Fruit fly (Drosophila melanogaster) whole organism, prepupa: ENCODE data around the gene Pfas.

Experiments used
- Blimp-1 ChIP-seq: fragments of 200-800 bp; sonication (Bioruptor generic); optimal IDR thresholded peaks from 3 replicates; lab custom pipeline; 2017; ENCODE audit warnings: missing biosample characterization, missing genetic modification characterization, mild to moderate bottlenecking, moderate library complexity, missing genetic modification reagents
- CG10631 ChIP-seq: fragments of 200-800 bp; sonication (Bioruptor generic); optimal IDR thresholded peaks from 2 replicates; lab custom pipeline; 2016; ENCODE audit warnings: missing biosample characterization, missing genetic modification characterization
- CG10669 ChIP-seq: fragments of 200-800 bp; sonication (Bioruptor generic); optimal IDR thresholded peaks from 3 replicates; lab custom pipeline; 2018; ENCODE audit warnings: missing biosample characterization, mild to moderate bottlenecking, missing genetic modification characterization, moderate library complexity
- CG11294 ChIP-seq: fragments of 200-800 bp; sonication (Bioruptor generic); IDR thresholded peaks from 2 replicates; pipeline ENCODE4 v1.3.6; 2022; ENCODE audit warnings: missing biosample characterization, missing genetic modification characterization
- CG11762 ChIP-seq: fragments of 200-800 bp; sonication (Bioruptor generic); optimal IDR thresholded peaks from 3 replicates; lab custom pipeline; 2016; ENCODE audit warnings: missing biosample characterization, missing genetic modification characterization; ENCODE audit not compliant: insufficient read depth
- CG11902 ChIP-seq: fragments of 200-800 bp; sonication (Bioruptor generic); optimal IDR thresholded peaks from 3 replicates; lab custom pipeline; 2016; ENCODE audit warnings: missing biosample characterization, missing genetic modification characterization
- CG1621 ChIP-seq: fragments of 200-800 bp; sonication (Bioruptor generic); optimal IDR thresholded peaks from 3 replicates; lab custom pipeline; 2018; ENCODE audit warnings: missing biosample characterization, mild to moderate bottlenecking, missing genetic modification characterization
- CG3032 ChIP-seq: fragments of 200-800 bp; optimal IDR thresholded peaks from 2 replicates; lab custom pipeline; 2019; ENCODE audit warnings: missing biosample characterization, mild to moderate bottlenecking, missing genetic modification characterization, moderate library complexity
- CG31627 ChIP-seq: fragments of 200-800 bp; sonication (Bioruptor generic); optimal IDR thresholded peaks from 3 replicates; lab custom pipeline; 2016; ENCODE audit warnings: missing biosample characterization, missing genetic modification characterization
- CG32006 ChIP-seq: fragments of 200-800 bp; sonication (Bioruptor generic); optimal IDR thresholded peaks from 3 replicates; lab custom pipeline; 2017; ENCODE audit warnings: missing biosample characterization, mild to moderate bottlenecking, missing genetic modification characterization
- CG34406 ChIP-seq: fragments of 200-800 bp; sonication (Bioruptor generic); optimal IDR thresholded peaks from 3 replicates; lab custom pipeline; 2016; ENCODE audit warnings: missing biosample characterization, missing genetic modification characterization
- CG3919 ChIP-seq: fragments of 200-800 bp; sonication (Bioruptor generic); optimal IDR thresholded peaks from 3 replicates; lab custom pipeline; 2016; ENCODE audit warnings: missing biosample characterization, missing genetic modification characterization
- CG6163 ChIP-seq: fragments of 200-800 bp; sonication (Bioruptor generic); IDR thresholded peaks from 3 replicates; pipeline ENCODE4 v1.3.6; 2022; ENCODE audit warnings: missing biosample characterization, missing genetic modification characterization
- CG6792 ChIP-seq: fragments of 200-800 bp; sonication (Bioruptor generic); optimal IDR thresholded peaks from 3 replicates; lab custom pipeline; 2016; ENCODE audit warnings: missing biosample characterization, missing genetic modification characterization
- CG6854 ChIP-seq: fragments of 200-800 bp; sonication (Bioruptor generic); optimal IDR thresholded peaks from 2 replicates; lab custom pipeline; 2017; ENCODE audit warnings: missing biosample characterization, mild to moderate bottlenecking, missing genetic modification characterization
- CG7368 ChIP-seq: fragments of 200-800 bp; sonication (Bioruptor generic); optimal IDR thresholded peaks from 3 replicates; lab custom pipeline; 2016; ENCODE audit warnings: missing biosample characterization, missing genetic modification characterization
- CG8119 ChIP-seq: fragments of 200-800 bp; sonication (Bioruptor generic); IDR thresholded peaks from 3 replicates; pipeline ENCODE4 v1.3.6; 2022; ENCODE audit warnings: missing biosample characterization, missing genetic modification characterization
- CG8632 ChIP-seq: fragments of 200-800 bp; sonication (Bioruptor generic); optimal IDR thresholded peaks from 3 replicates; lab custom pipeline; 2016; ENCODE audit warnings: missing biosample characterization, missing genetic modification characterization
- Eip75B ChIP-seq: fragments of 200-800 bp; sonication (Bioruptor generic); optimal IDR thresholded peaks from 3 replicates; lab custom pipeline; 2016; ENCODE audit warnings: missing biosample characterization, missing genetic modification characterization
- Eip93F ChIP-seq: fragments of 200-800 bp; sonication (Bioruptor generic); optimal IDR thresholded peaks from 2 replicates; lab custom pipeline; 2016; ENCODE audit warnings: missing biosample characterization, mild to moderate bottlenecking, missing genetic modification characterization
- Ets21C ChIP-seq: fragments of 200-800 bp; sonication (Bioruptor generic); optimal IDR thresholded peaks from 3 replicates; lab custom pipeline; 2016; ENCODE audit warnings: missing biosample characterization, missing genetic modification characterization
- Ets96B ChIP-seq: fragments of 200-800 bp; optimal IDR thresholded peaks from 2 replicates; lab custom pipeline; 2019; ENCODE audit warnings: missing biosample characterization, mild to moderate bottlenecking, missing genetic modification characterization, moderate library complexity
- Gug ChIP-seq: fragments of 200-800 bp; sonication (Bioruptor generic); IDR thresholded peaks from 2 replicates; pipeline ENCODE4 v1.3.6; 2022; ENCODE audit warnings: missing biosample characterization, missing genetic modification characterization
- Hr39 ChIP-seq: fragments of 200-800 bp; sonication (Bioruptor generic); optimal IDR thresholded peaks from 2 replicates; lab custom pipeline; 2016; ENCODE audit warnings: missing biosample characterization, missing genetic modification characterization
- Lpt ChIP-seq: fragments of 200-800 bp; sonication (Bioruptor generic); optimal IDR thresholded peaks from 3 replicates; lab custom pipeline; 2016; ENCODE audit warnings: missing biosample characterization, missing genetic modification characterization
- OdsH ChIP-seq: fragments of 200-800 bp; sonication (Bioruptor generic); optimal IDR thresholded peaks from 3 replicates; lab custom pipeline; 2016; ENCODE audit warnings: missing biosample characterization, missing genetic modification characterization
- Smox ChIP-seq: fragments of 200-800 bp; sonication (Bioruptor generic); optimal IDR thresholded peaks from 3 replicates; lab custom pipeline; 2016; ENCODE audit warnings: missing biosample characterization, missing genetic modification characterization
- Sox14 ChIP-seq: fragments of 200-800 bp; sonication (Bioruptor generic); optimal IDR thresholded peaks from 3 replicates; lab custom pipeline; 2016; ENCODE audit warnings: missing biosample characterization, missing genetic modification characterization
- Sox15 ChIP-seq: fragments of 200-800 bp; sonication (Bioruptor generic); optimal IDR thresholded peaks from 3 replicates; lab custom pipeline; 2016; ENCODE audit warnings: missing biosample characterization, missing genetic modification characterization
- achi ChIP-seq: fragments of 200-800 bp; sonication (Bioruptor generic); optimal IDR thresholded peaks from 3 replicates; lab custom pipeline; 2016; ENCODE audit warnings: missing biosample characterization, missing genetic modification characterization
- cyc ChIP-seq: fragments of 200-800 bp; sonication (Bioruptor generic); optimal IDR thresholded peaks from 3 replicates; lab custom pipeline; 2016; ENCODE audit warnings: missing biosample characterization, missing genetic modification characterization
- dsx ChIP-seq: fragments of 200-800 bp; optimal IDR thresholded peaks from 3 replicates; lab custom pipeline; 2019; ENCODE audit warnings: missing biosample characterization, mild to moderate bottlenecking, missing genetic modification characterization, moderate library complexity; ENCODE audit not compliant: poor library complexity, severe bottlenecking
- eg ChIP-seq: fragments of 200-800 bp; sonication (Bioruptor generic); IDR thresholded peaks from 3 replicates; pipeline ENCODE4 v1.3.6; 2022; ENCODE audit warnings: missing biosample characterization, missing genetic modification characterization
- esn ChIP-seq: fragments of 200-800 bp; sonication (Bioruptor generic); optimal IDR thresholded peaks from 2 replicates; lab custom pipeline; 2016; ENCODE audit warnings: missing biosample characterization, mild to moderate bottlenecking, missing genetic modification characterization, moderate library complexity
- fd59A ChIP-seq: fragments of 200-800 bp; sonication (Bioruptor generic); optimal IDR thresholded peaks from 2 replicates; lab custom pipeline; 2017; ENCODE audit warnings: missing biosample characterization, mild to moderate bottlenecking, missing genetic modification characterization, missing genetic modification reagents
- fd85E ChIP-seq: fragments of 200-800 bp; sonication (Bioruptor generic); optimal IDR thresholded peaks from 3 replicates; lab custom pipeline; 2016; ENCODE audit warnings: missing biosample characterization, missing genetic modification characterization
- fkh ChIP-seq: fragments of 200-800 bp; sonication (Bioruptor generic); optimal IDR thresholded peaks from 3 replicates; lab custom pipeline; 2017; ENCODE audit warnings: missing biosample characterization, mild to moderate bottlenecking, missing genetic modification characterization, moderate library complexity
- lz ChIP-seq: fragments of 200-800 bp; sonication (Bioruptor generic); optimal IDR thresholded peaks from 3 replicates; lab custom pipeline; 2016; ENCODE audit warnings: missing biosample characterization, missing genetic modification characterization
- pdm3 ChIP-seq: fragments of 200-800 bp; sonication (Bioruptor generic); optimal IDR thresholded peaks from 3 replicates; lab custom pipeline; 2016; ENCODE audit warnings: missing biosample characterization, missing genetic modification characterization
- spab ChIP-seq: fragments of 200-800 bp; sonication (Bioruptor generic); optimal IDR thresholded peaks from 2 replicates; lab custom pipeline; 2017; ENCODE audit warnings: missing biosample characterization, mild to moderate bottlenecking, missing genetic modification characterization, missing genetic modification reagents
- svp ChIP-seq: fragments of 200-800 bp; sonication (Bioruptor generic); peaks from one replicate; lab custom pipeline; 2016; ENCODE audit warnings: missing biosample characterization, missing genetic modification characterization
- topi ChIP-seq: fragments of 200-800 bp; sonication (Bioruptor generic); optimal IDR thresholded peaks from 3 replicates; lab custom pipeline; 2016; ENCODE audit warnings: missing biosample characterization, missing genetic modification characterization

The Pfas gene

dm6 chr2L:6074314-6074713 is 28.5 kb upstream of the Pfas start:
- TF ChIP-seq CG7368 (no peak), eg (GFP tag; lab: Robert Waterston, UW) (no peak), fd85E (GFP tag; lab: Kevin White, UChicago) (no peak), Gug (GFP tag; lab: Robert Waterston, UW) (no peak), Eip75B (no peak), CG11762 (GFP tag; lab: Kevin White, UChicago) (no peak)

dm6 chr2L:6073894-6074293 is 28.0 kb upstream of the Pfas start:
- no peak for TF ChIP-seq Ets21C (GFP tag; lab: Kevin White, UChicago)
- no peak for TF ChIP-seq fkh
- TF ChIP-seq CG8119 (GFP tag; lab: Robert Waterston, UW) = no peak
- TF ChIP-seq CG7368 = no peak
- no peak for TF ChIP-seq OdsH (GFP tag; lab: Kevin White, UChicago)
- no peak for TF ChIP-seq CG8632 (GFP tag; lab: Kevin White, UChicago)
- TF ChIP-seq Lpt (GFP tag; lab: Kevin White, UChicago) = no peak
- no peak for TF ChIP-seq Blimp-1 (GFP tag; lab: Kevin White, UChicago)
- no peak for TF ChIP-seq Hr39
- no peak for TF ChIP-seq CG6792 (GFP tag; lab: Kevin White, UChicago)

dm6 chr2L:6072124-6072523 is 26.3 kb upstream of the Pfas start:
- no peak for TF ChIP-seq achi
- TF ChIP-seq Lpt (GFP tag; lab: Kevin White, UChicago) = no peak
- TF ChIP-seq CG10669 (GFP tag; lab: Kevin White, UChicago) = no peak
- TF ChIP-seq spab (GFP tag; lab: Kevin White, UChicago) = no peak
- no peak for TF ChIP-seq lz (GFP tag; lab: Kevin White, UChicago)
- no peak for TF ChIP-seq Ets96B (tag; lab: Kevin White, UChicago)
- no peak for TF ChIP-seq pdm3 (GFP tag; lab: Kevin White, UChicago)
- no peak for TF ChIP-seq svp (GFP tag; lab: Kevin White, UChicago)
- no peak for TF ChIP-seq Smox (GFP tag; lab: Kevin White, UChicago)
- TF ChIP-seq Eip93F (GFP tag; lab: Kevin White, UChicago) = no peak
- no peak for TF ChIP-seq CG1621 (tag; lab: Kevin White, UChicago)
- TF ChIP-seq fkh = no peak
- TF ChIP-seq CG11762 (GFP tag; lab: Kevin White, UChicago) = no peak
- TF ChIP-seq Sox15 (GFP tag; lab: Kevin White, UChicago) = no peak
- TF ChIP-seq CG34406 (GFP tag; lab: Kevin White, UChicago) = no peak
- TF ChIP-seq CG6854 (GFP tag; lab: Kevin White, UChicago) = no peak
- no peak for TF ChIP-seq topi (GFP tag; lab: Kevin White, UChicago)
- no peak for TF ChIP-seq CG3919
- TF ChIP-seq, all 60 proteins: peak for 0

dm6 chr2L:6070656-6071231 is 24.9 kb upstream of the Pfas start, which contains the start of the genes CG9154 and Kr-h2:
Gene CG9154 (minus strand): TSS chr2L:6070686.
Gene Kr-h2 (plus strand): TSS chr2L:6070990.
- peak; percentile 14 for TF ChIP-seq dsx
- no peak for TF ChIP-seq fd59A (GFP tag; lab: Kevin White, UChicago)
- TF ChIP-seq Hr39 = no peak
- TF ChIP-seq esn (GFP tag; lab: Kevin White, UChicago) = peak; percentile 68
- TF ChIP-seq CG32006 (GFP tag; lab: Kevin White, UChicago) = peak; percentile 54
- 0 out of 3 replicates have a peak, but pooled peaks have one; percentile 26 for TF ChIP-seq CG6163 (GFP tag; lab: Robert Waterston, UW)
- TF ChIP-seq CG3032 (tag; lab: Kevin White, UChicago) = peak; percentile 34
- TF ChIP-seq Ets96B (tag; lab: Kevin White, UChicago) = peak; percentile 29
- TF ChIP-seq lz (GFP tag; lab: Kevin White, UChicago) = peak; percentile 48
- no peak for TF ChIP-seq Eip93F (GFP tag; lab: Kevin White, UChicago)
- no peak for TF ChIP-seq CG11762 (GFP tag; lab: Kevin White, UChicago)
- TF ChIP-seq pdm3 (GFP tag; lab: Kevin White, UChicago) = no peak
- no peak for TF ChIP-seq fd85E (GFP tag; lab: Kevin White, UChicago)
- no peak for TF ChIP-seq Ets21C (GFP tag; lab: Kevin White, UChicago)
- TF ChIP-seq CG31627 (GFP tag; lab: Kevin White, UChicago) = peak; percentile 50
- peak; percentile 27 for TF ChIP-seq Blimp-1 (GFP tag; lab: Kevin White, UChicago)
- no peak for TF ChIP-seq Eip75B
- no peak for TF ChIP-seq OdsH (GFP tag; lab: Kevin White, UChicago)
- no peak for TF ChIP-seq CG6792 (GFP tag; lab: Kevin White, UChicago)
- peak; percentile 57 for TF ChIP-seq Sox14 (GFP tag; lab: Kevin White, UChicago)
- peak; percentile 26 for TF ChIP-seq CG10631 (GFP tag; lab: Kevin White, UChicago)
- no peak for TF ChIP-seq CG10669 (GFP tag; lab: Kevin White, UChicago)
- peak; percentile 32 for TF ChIP-seq CG8632 (GFP tag; lab: Kevin White, UChicago)
- TF ChIP-seq topi (GFP tag; lab: Kevin White, UChicago) = peak; percentile 53
- TF ChIP-seq spab (GFP tag; lab: Kevin White, UChicago) = no peak
- no peak for TF ChIP-seq CG11902 (GFP tag; lab: Kevin White, UChicago)
- peak; percentile 39 for TF ChIP-seq cyc (GFP tag; lab: Kevin White, UChicago)
- peak; percentile 64 for TF ChIP-seq CG8119 (GFP tag; lab: Robert Waterston, UW)
- peak; percentile 45 for TF ChIP-seq CG34406 (GFP tag; lab: Kevin White, UChicago)
- peak; percentile 44 for TF ChIP-seq achi
- 0 out of 2 replicates have a peak, but pooled peaks have one; percentile 34 for TF ChIP-seq CG11294 (GFP tag; lab: Robert Waterston, UW)
